Fruit fly (Drosophila melanogaster) whole organism, embryonic: Measurements from ENCODE around the gene Sps2.
A peak's percentile ranks its signal among the peaks of the same experiment; 100 is the strongest.

Source experiments
- CG10267 ChIP-seq: fragments of 200-800 bp; sonication (Bioruptor generic); optimal IDR thresholded peaks from 2 replicates; lab custom pipeline; 2018; ENCODE audit warnings: missing biosample characterization, mild to moderate bottlenecking, missing genetic modification characterization, moderate library complexity
- CG10321 ChIP-seq: fragments of 200-800 bp; sonication (Bioruptor generic); IDR thresholded peaks from 2 replicates; pipeline ENCODE4 v1.3.6; 2022; ENCODE audit warnings: missing biosample characterization, missing genetic modification characterization
- CG10543 ChIP-seq: fragments of 200-800 bp; sonication (Bioruptor generic); optimal IDR thresholded peaks from 3 replicates; lab custom pipeline; 2017; ENCODE audit warnings: missing biosample characterization, mild to moderate bottlenecking, missing genetic modification characterization, moderate library complexity
- CG11085 ChIP-seq: fragments of 200-800 bp; sonication (Bioruptor generic); IDR thresholded peaks from 2 replicates; pipeline ENCODE4 v1.3.6; 2022; ENCODE audit warnings: missing biosample characterization, missing genetic modification characterization
- CG12391 ChIP-seq: fragments of 200-800 bp; sonication (Bioruptor generic); optimal IDR thresholded peaks from 3 replicates; lab custom pipeline; 2018; ENCODE audit warnings: missing biosample characterization, mild to moderate bottlenecking, missing genetic modification characterization, moderate library complexity
- CG14965 ChIP-seq: fragments of 200-800 bp; sonication (Bioruptor generic); optimal IDR thresholded peaks from 2 replicates; lab custom pipeline; 2016; ENCODE audit warnings: missing biosample characterization, missing genetic modification characterization, borderline replicate concordance
- CG1603 ChIP-seq: fragments of 200-800 bp; sonication (Bioruptor generic); optimal IDR thresholded peaks from 2 replicates; lab custom pipeline; 2019; ENCODE audit warnings: missing biosample characterization, mild to moderate bottlenecking, missing genetic modification characterization, moderate library complexity
- CG17361 ChIP-seq: fragments of 200-800 bp; sonication (Bioruptor generic); IDR thresholded peaks from 3 replicates; pipeline ENCODE4 v1.3.6; 2022; ENCODE audit warnings: missing biosample characterization, missing genetic modification characterization
- CG2116 ChIP-seq: fragments of 200-800 bp; sonication (Bioruptor generic); optimal IDR thresholded peaks from 3 replicates; lab custom pipeline; 2018; ENCODE audit warnings: missing biosample characterization, mild to moderate bottlenecking, missing genetic modification characterization
- CG2129 ChIP-seq: fragments of 200-800 bp; sonication (Bioruptor generic); IDR thresholded peaks from 2 replicates; pipeline ENCODE4 v1.3.6; 2022; ENCODE audit warnings: missing biosample characterization, missing genetic modification characterization; ENCODE audit not compliant: partially characterized antibody
- CG4617 ChIP-seq: fragments of 200-800 bp; sonication (Bioruptor generic); optimal IDR thresholded peaks from 3 replicates; lab custom pipeline; 2016; ENCODE audit warnings: missing biosample characterization, missing genetic modification characterization, borderline replicate concordance
- CG8281 ChIP-seq: fragments of 200-800 bp; sonication (Bioruptor generic); optimal IDR thresholded peaks from 2 replicates; lab custom pipeline; 2018; ENCODE audit warnings: missing biosample characterization, mild to moderate bottlenecking, missing genetic modification characterization, moderate library complexity
- CG8359 ChIP-seq: fragments of 200-800 bp; sonication (Bioruptor generic); optimal IDR thresholded peaks from 2 replicates; lab custom pipeline; 2017; ENCODE audit warnings: missing biosample characterization, mild to moderate bottlenecking, missing genetic modification characterization, borderline replicate concordance
- CG9727 ChIP-seq: fragments of 200-800 bp; sonication (Bioruptor generic); optimal IDR thresholded peaks from 3 replicates; lab custom pipeline; 2017; ENCODE audit warnings: missing biosample characterization, mild to moderate bottlenecking, missing genetic modification characterization
- CG9797 ChIP-seq: fragments of 200-800 bp; sonication (Bioruptor generic); optimal IDR thresholded peaks from 3 replicates; lab custom pipeline; 2018; ENCODE audit warnings: missing biosample characterization, mild to moderate bottlenecking, missing genetic modification characterization
- CTCF ChIP-seq: fragments of 200-800 bp; sonication (Bioruptor generic); optimal IDR thresholded peaks from 2 replicates; lab custom pipeline; 2017; ENCODE audit warnings: missing biosample characterization, mild to moderate bottlenecking, missing genetic modification characterization, moderate library complexity
- Dek ChIP-seq: fragments of 200-800 bp; sonication (Bioruptor generic); optimal IDR thresholded peaks from 3 replicates; lab custom pipeline; 2019; ENCODE audit warnings: missing biosample characterization, mild to moderate bottlenecking, missing genetic modification characterization, moderate library complexity
- Doc3 ChIP-seq: fragments of 200-800 bp; sonication (Bioruptor generic); IDR thresholded peaks from 3 replicates; pipeline ENCODE4 v1.3.6; 2022; ENCODE audit warnings: missing biosample characterization, missing genetic modification characterization; ENCODE audit not compliant: partially characterized antibody
- Dp ChIP-seq: fragments of 200-800 bp; sonication (Bioruptor generic); optimal IDR thresholded peaks from 2 replicates; lab custom pipeline; 2018; ENCODE audit warnings: missing biosample characterization, mild to moderate bottlenecking, missing genetic modification characterization, moderate library complexity
- Dref ChIP-seq: fragments of 200-800 bp; sonication (Bioruptor generic); IDR thresholded peaks from 2 replicates; pipeline ENCODE4 v1.3.6; 2022; ENCODE audit warnings: missing biosample characterization, missing genetic modification characterization
- Eip74EF ChIP-seq, 2 experiments: fragments of 200-800 bp in 1 of 2; fragments of >200 bp in 1 of 2; sonication (Bioruptor generic) in 1 of 2; optimal IDR thresholded peaks; 2 replicates each; lab custom pipeline; 2017 to 2019; ENCODE audit warnings: missing biosample characterization in 2 of 2, missing genetic modification characterization in 2 of 2, mild to moderate bottlenecking in 1 of 2, moderate library complexity in 1 of 2
- Hr3 ChIP-seq: fragments of 200-800 bp; sonication (Bioruptor generic); optimal IDR thresholded peaks from 3 replicates; lab custom pipeline; 2016; ENCODE audit warnings: missing biosample characterization, missing genetic modification characterization
- MESR4 ChIP-seq: fragments of 200-800 bp; sonication (Bioruptor generic); optimal IDR thresholded peaks from 2 replicates; lab custom pipeline; 2018; ENCODE audit warnings: missing biosample characterization, mild to moderate bottlenecking, missing genetic modification characterization, moderate library complexity
- Mes4 ChIP-seq: fragments of 200-800 bp; sonication (Bioruptor generic); optimal IDR thresholded peaks from 2 replicates; lab custom pipeline; 2016; ENCODE audit warnings: missing biosample characterization, missing genetic modification characterization
- NK7.1 ChIP-seq: fragments of 200-800 bp; sonication (Bioruptor generic); optimal IDR thresholded peaks from 3 replicates; lab custom pipeline; 2016; ENCODE audit warnings: missing biosample characterization, missing genetic modification characterization
- Nf-YB ChIP-seq: fragments of 200-800 bp; sonication (Bioruptor generic); optimal IDR thresholded peaks from 3 replicates; lab custom pipeline; 2019; ENCODE audit warnings: missing biosample characterization, mild to moderate bottlenecking, missing genetic modification characterization, moderate library complexity
- Sox102F ChIP-seq: fragments of 200-800 bp; sonication (Bioruptor generic); optimal IDR thresholded peaks from 2 replicates; lab custom pipeline; 2018; ENCODE audit warnings: missing biosample characterization, mild to moderate bottlenecking, missing genetic modification characterization, moderate library complexity
- TFAM ChIP-seq: fragments of 200-800 bp; sonication (Bioruptor generic); optimal IDR thresholded peaks from 2 replicates; lab custom pipeline; 2017; ENCODE audit warnings: missing biosample characterization, missing genetic modification characterization, inconsistent platforms
- ab ChIP-seq: fragments of 200-800 bp; sonication (Bioruptor generic); optimal IDR thresholded peaks from 2 replicates; lab custom pipeline; 2016; ENCODE audit warnings: missing biosample characterization, missing genetic modification characterization
- chinmo ChIP-seq: fragments of 200-800 bp; sonication (Bioruptor generic); IDR thresholded peaks from 4 replicates; pipeline ENCODE4 v1.3.6; 2022; ENCODE audit warnings: missing biosample characterization, missing genetic modification characterization; ENCODE audit not compliant: partially characterized antibody
- ci ChIP-seq: fragments of 200-800 bp; sonication (Bioruptor generic); IDR thresholded peaks from 3 replicates; pipeline ENCODE4 v1.3.6; 2022; ENCODE audit warnings: missing biosample characterization, missing genetic modification characterization
- ewg ChIP-seq: fragments of 200-800 bp; sonication (Bioruptor generic); optimal IDR thresholded peaks from 3 replicates; lab custom pipeline; 2017; ENCODE audit warnings: mild to moderate bottlenecking, missing biosample characterization, missing genetic modification reagents, missing genetic modification characterization
- ftz-f1 ChIP-seq: fragments of 200-800 bp; sonication (Bioruptor generic); optimal IDR thresholded peaks from 2 replicates; lab custom pipeline; 2016; ENCODE audit warnings: missing biosample characterization, missing genetic modification characterization
- gce ChIP-seq: fragments of 200-800 bp; sonication (Bioruptor generic); IDR thresholded peaks from 3 replicates; pipeline ENCODE4 v1.3.6; 2022; ENCODE audit warnings: missing biosample characterization, missing genetic modification characterization
- gfzf ChIP-seq: fragments of 200-800 bp; sonication (Bioruptor generic); optimal IDR thresholded peaks from 2 replicates; lab custom pipeline; 2016; ENCODE audit warnings: missing biosample characterization, mild to moderate bottlenecking, missing genetic modification characterization, moderate library complexity
- grau ChIP-seq: fragments of 200-800 bp; optimal IDR thresholded peaks from 3 replicates; lab custom pipeline; 2019; ENCODE audit warnings: missing biosample characterization, mild to moderate bottlenecking, missing genetic modification characterization, moderate library complexity
- kay ChIP-seq: fragments of 200-800 bp; sonication (Bioruptor generic); optimal IDR thresholded peaks from 2 replicates; lab custom pipeline; 2016; ENCODE audit warnings: missing biosample characterization, missing genetic modification characterization
- mam ChIP-seq: fragments of 200-800 bp; sonication (Bioruptor generic); optimal IDR thresholded peaks from 3 replicates; lab custom pipeline; 2016; ENCODE audit warnings: missing biosample characterization, missing genetic modification characterization
- org-1 ChIP-seq: fragments of 200-800 bp; sonication (Bioruptor generic); optimal IDR thresholded peaks from 2 replicates; lab custom pipeline; 2017; ENCODE audit warnings: missing biosample characterization, missing genetic modification characterization
- p53 ChIP-seq: fragments of 200-800 bp; sonication (Bioruptor generic); optimal IDR thresholded peaks from 2 replicates; lab custom pipeline; 2016; ENCODE audit warnings: missing biosample characterization, missing genetic modification characterization
- sens ChIP-seq: fragments of 200-800 bp; sonication (Bioruptor generic); peaks from one replicate; lab custom pipeline; 2016; ENCODE audit warnings: missing biosample characterization, missing genetic modification characterization
- ssp ChIP-seq: fragments of 200-800 bp; sonication (Bioruptor generic); IDR thresholded peaks from 2 replicates; pipeline ENCODE4 v1.3.6; 2022; ENCODE audit warnings: missing biosample characterization, missing genetic modification characterization
- stwl ChIP-seq: fragments of 200-800 bp; sonication (Bioruptor generic); optimal IDR thresholded peaks from 3 replicates; lab custom pipeline; 2018; ENCODE audit warnings: missing biosample characterization, mild to moderate bottlenecking, missing genetic modification characterization, moderate library complexity
- tio ChIP-seq: fragments of 200-800 bp; sonication (Bioruptor generic); optimal IDR thresholded peaks from 2 replicates; lab custom pipeline; 2017; ENCODE audit warnings: missing biosample characterization, missing genetic modification characterization, inconsistent platforms
- wek ChIP-seq: fragments of 200-800 bp; sonication (Bioruptor generic); optimal IDR thresholded peaks from 3 replicates; lab custom pipeline; 2018; ENCODE audit warnings: missing biosample characterization, mild to moderate bottlenecking, missing genetic modification characterization, moderate library complexity
- wor ChIP-seq: fragments of 200-800 bp; sonication (Bioruptor generic); IDR thresholded peaks from 2 replicates; pipeline ENCODE4 v1.3.6; 2022; ENCODE audit warnings: missing biosample characterization, missing genetic modification characterization
- z ChIP-seq: fragments of 200-800 bp; sonication (Bioruptor generic); IDR thresholded peaks from 3 replicates; pipeline ENCODE4 v1.3.6; 2022; ENCODE audit warnings: missing biosample characterization, missing genetic modification characterization
- zen ChIP-seq: fragments of 200-800 bp; sonication (Bioruptor generic); optimal IDR thresholded peaks from 3 replicates; lab custom pipeline; 2018; ENCODE audit warnings: missing biosample characterization, mild to moderate bottlenecking, missing genetic modification characterization, moderate library complexity

Gene Sps2

DNA sequence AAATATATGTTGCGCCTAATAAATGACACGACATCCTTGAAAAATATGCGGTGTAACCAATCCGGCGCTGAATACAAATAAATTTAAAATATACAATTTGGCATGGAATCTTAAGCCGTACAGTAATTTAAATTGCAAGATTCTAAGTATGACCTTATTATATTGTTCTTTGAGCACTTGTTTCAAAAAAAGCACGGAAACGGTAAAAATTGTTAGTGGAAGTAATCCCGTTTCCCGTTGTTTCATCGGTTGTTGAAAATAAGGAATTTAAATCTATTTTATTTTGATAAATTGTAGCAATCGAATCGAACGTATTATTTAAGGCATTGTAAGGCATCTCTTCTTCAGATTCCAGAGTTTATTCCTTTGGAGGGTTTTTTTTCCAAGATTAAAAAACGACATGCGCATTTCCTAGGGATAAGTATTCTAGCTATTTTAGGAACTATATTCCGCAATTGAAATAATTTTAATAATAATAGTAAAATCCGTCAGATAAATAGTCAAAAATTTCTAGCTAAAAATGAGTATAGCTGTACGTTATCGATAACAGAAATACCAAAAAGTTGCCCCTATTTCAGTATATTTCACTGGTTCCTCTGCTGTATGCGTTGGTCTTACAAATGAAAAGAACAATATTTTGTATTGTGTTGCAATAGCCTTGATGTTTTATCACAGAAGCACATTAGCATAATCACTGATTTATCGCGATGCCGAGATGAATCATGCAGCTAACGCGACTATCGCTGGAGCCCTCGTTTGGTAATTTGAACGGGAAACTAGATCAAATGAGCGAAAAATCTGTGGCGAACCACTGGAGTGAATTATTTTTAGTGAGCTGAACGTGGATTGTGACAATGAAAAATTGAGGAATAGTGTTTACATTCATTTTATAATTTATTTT lies 9.1 kb upstream of the Sps2 start, which contains the start of gene GATAd (continued):
- no peak for TF ChIP-seq Nf-YB (GFP tag; lab: Kevin White, UChicago)
- TF ChIP-seq Dp, result peak; percentile 33
- no peak for TF ChIP-seq org-1 (GFP tag; lab: Kevin White, UChicago)
- TF ChIP-seq Doc3 (GFP tag; lab: Robert Waterston, UW), result no peak
- TF ChIP-seq Eip74EF (GFP tag; optimal IDR thresholded peaks at IDR 0.05; lab: Kevin White, UChicago), result peak in 1 of 2 experiments; percentile 19
- TF ChIP-seq sens (GFP tag; lab: Kevin White, UChicago), result peak; percentile 67
- TF ChIP-seq grau (tag; lab: Kevin White, UChicago), result peak; percentile 19
- TF ChIP-seq ci (GFP tag; lab: Robert Waterston, UW), result no peak
- no peak for TF ChIP-seq TFAM (GFP tag; lab: Kevin White, UChicago)
- TF ChIP-seq gce, result no peak
- TF ChIP-seq CG2116 (GFP tag; lab: Kevin White, UChicago), result peak; percentile 25
- peak; percentile 62 for TF ChIP-seq Dref (GFP tag; lab: Robert Waterston, UW)
- no peak for TF ChIP-seq p53
- peak; percentile 15 for TF ChIP-seq Dek (tag; lab: Kevin White, UChicago)
- TF ChIP-seq Sox102F (GFP tag; lab: Kevin White, UChicago), result no peak
- peak; percentile 86 for TF ChIP-seq MESR4 (GFP tag; lab: Kevin White, UChicago)
- peak; percentile 52 for TF ChIP-seq CG9797 (GFP tag; lab: Kevin White, UChicago)
- TF ChIP-seq Hr3 (GFP tag; lab: Kevin White, UChicago), result peak; percentile 12
- TF ChIP-seq wek (GFP tag; lab: Kevin White, UChicago), result peak; percentile 5
- TF ChIP-seq gfzf, result peak; percentile 58
- peak; percentile 19 for TF ChIP-seq CG10543 (GFP tag; lab: Kevin White, UChicago)
- peak; percentile 74; the same call in 1 of the 4 replicates for TF ChIP-seq chinmo (GFP tag; lab: Robert Waterston, UW)
- no peak for TF ChIP-seq tio (GFP tag; lab: Kevin White, UChicago)
- no peak for TF ChIP-seq CG9727 (GFP tag; lab: Kevin White, UChicago)
- TF ChIP-seq CG10267 (tag; lab: Kevin White, UChicago), result peak; percentile 33
- no peak for TF ChIP-seq Mes4 (GFP tag; lab: Kevin White, UChicago)
- peak; percentile 1 for TF ChIP-seq CTCF
- TF ChIP-seq NK7.1 (GFP tag; lab: Kevin White, UChicago), result no peak
- peak; percentile 23 for TF ChIP-seq zen (tag; lab: Kevin White, UChicago)
- TF ChIP-seq mam, result peak; percentile 14
- no peak for TF ChIP-seq CG11085 (GFP tag; lab: Robert Waterston, UW)
- peak; percentile 21; the same call in 1 of the 2 replicates for TF ChIP-seq ssp (GFP tag; lab: Robert Waterston, UW)
- peak; percentile 77 for TF ChIP-seq CG4617 (GFP tag; lab: Kevin White, UChicago)
- TF ChIP-seq ewg, result peak; percentile 3
- no peak for TF ChIP-seq CG8359 (GFP tag; lab: Kevin White, UChicago)
- 0 out of 3 replicates have a peak, but pooled peaks have one; percentile 5 for TF ChIP-seq CG17361
- peak; percentile 94 for TF ChIP-seq CG1603
- no peak for TF ChIP-seq z
- peak; percentile 79 for TF ChIP-seq CG8281
- peak; percentile 87 for TF ChIP-seq kay
- no peak for TF ChIP-seq CG10321 (GFP tag; lab: Robert Waterston, UW)
- peak; percentile 29 for TF ChIP-seq CG12391
- TF ChIP-seq ftz-f1 (GFP tag; lab: Kevin White, UChicago), result peak; percentile 61
- no peak for TF ChIP-seq CG14965
- no peak for TF ChIP-seq wor (GFP tag; lab: Robert Waterston, UW)
- peak; percentile 34 for TF ChIP-seq stwl (tag; lab: Kevin White, UChicago)
- no peak for TF ChIP-seq ab (GFP tag; lab: Kevin White, UChicago)
- TF ChIP-seq CG2129 (GFP tag; lab: Robert Waterston, UW), result no peak
